Fruit fly (Drosophila melanogaster): ENCODE measurements around the gene Rnf11.

DNA sequence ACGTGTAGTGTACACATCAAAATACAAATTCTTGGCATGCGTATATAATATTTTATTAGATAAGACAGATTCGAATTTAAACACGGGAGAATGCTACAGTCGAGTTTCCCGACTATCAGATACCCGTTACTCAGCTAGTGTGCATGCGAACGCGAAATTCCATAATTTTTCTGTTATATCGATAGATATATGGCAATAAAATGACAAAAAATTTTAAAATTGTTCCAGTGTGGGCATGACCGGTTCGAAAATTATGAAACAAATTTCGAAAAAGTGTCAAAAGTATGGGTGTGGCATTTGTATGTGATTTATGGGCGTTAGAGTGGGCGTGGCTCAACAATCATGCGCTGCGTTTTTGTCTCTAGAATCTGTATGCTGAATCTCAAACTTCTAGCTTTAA lies 17.5 kb downstream of the Rnf11 start:
- no peak for TF ChIP-seq Sox15 (GFP tag; optimal IDR thresholded peaks at IDR 0.05)
- TF ChIP-seq achi (GFP tag; optimal IDR thresholded peaks at IDR 0.05), result no peak
- no peak for TF ChIP-seq CG6808 (GFP tag; optimal IDR thresholded peaks at IDR 0.05)
- no peak for TF ChIP-seq Sox102F (GFP tag; optimal IDR thresholded peaks at IDR 0.05)
- TF ChIP-seq CG6854 (GFP tag; optimal IDR thresholded peaks at IDR 0.05), result no peak
- TF ChIP-seq CG15336 (GFP tag; IDR thresholded peaks at IDR 0.05), result no peak
- no peak for TF ChIP-seq Lpt (GFP tag; optimal IDR thresholded peaks at IDR 0.05)
- no peak for TF ChIP-seq CG8119 (GFP tag; IDR thresholded peaks at IDR 0.05)
- no peak for TF ChIP-seq CG10669 (GFP tag; optimal IDR thresholded peaks at IDR 0.05)
- TF ChIP-seq topi (GFP tag; optimal IDR thresholded peaks at IDR 0.05), result no peak

Data from whole organism, prepupa.